Fruit fly (Drosophila melanogaster): ENCODE data around the gene Mrgn1.

Gene Mrgn1

dm6 chrX:13740062-13740461 lies 18.3 kb upstream of the Mrgn1 start (continued):
- TF ChIP-seq Ets96B (tag; optimal IDR thresholded peaks at IDR 0.05), result peak; percentile 80
- peak; percentile 66 for TF ChIP-seq fd59A (GFP tag; optimal IDR thresholded peaks at IDR 0.05)
- peak; percentile 71 for TF ChIP-seq CG3032 (tag; optimal IDR thresholded peaks at IDR 0.05)
- peak; percentile 83 for TF ChIP-seq CG32006 (GFP tag; optimal IDR thresholded peaks at IDR 0.05)
- peak; percentile 80 for TF ChIP-seq CG10631 (GFP tag; optimal IDR thresholded peaks at IDR 0.05)
- TF ChIP-seq pdm3 (GFP tag; optimal IDR thresholded peaks at IDR 0.05), result peak; percentile 87
- TF ChIP-seq CG3919 (GFP tag; optimal IDR thresholded peaks at IDR 0.05), result peak; percentile 87
- TF ChIP-seq CG7368 (GFP tag; optimal IDR thresholded peaks at IDR 0.05), result peak; percentile 89
- peak; percentile 68 for TF ChIP-seq Hr39 (GFP tag; optimal IDR thresholded peaks at IDR 0.05)
- TF ChIP-seq CG9139 (GFP tag; optimal IDR thresholded peaks at IDR 0.05), result peak; percentile 83
- peak; percentile 82 for TF ChIP-seq Eip75B (GFP tag; optimal IDR thresholded peaks at IDR 0.05)
- TF ChIP-seq CG6792 (GFP tag; optimal IDR thresholded peaks at IDR 0.05), result peak; percentile 77
- peak; percentile 63 for TF ChIP-seq CG11762 (GFP tag; optimal IDR thresholded peaks at IDR 0.05; ENCODE audit: insufficient read depth)
- peak; percentile 95 for TF ChIP-seq CG6808 (GFP tag; optimal IDR thresholded peaks at IDR 0.05)
- TF ChIP-seq CG6276 (GFP tag; optimal IDR thresholded peaks at IDR 0.05), result peak; percentile 85
- peak; percentile 77 for TF ChIP-seq dsx (GFP tag; optimal IDR thresholded peaks at IDR 0.05; ENCODE audit: poor library complexity, severe bottlenecking)
- TF ChIP-seq OdsH (GFP tag; optimal IDR thresholded peaks at IDR 0.05), result peak; percentile 85
- peak; percentile 66 for TF ChIP-seq CG34406 (GFP tag; optimal IDR thresholded peaks at IDR 0.05)
- TF ChIP-seq eg (GFP tag; IDR thresholded peaks at IDR 0.05), result peak; percentile 94
- peak; percentile 48 for TF ChIP-seq CG11902 (GFP tag; optimal IDR thresholded peaks at IDR 0.05)
- peak; percentile 68 for TF ChIP-seq Smox (GFP tag; optimal IDR thresholded peaks at IDR 0.05)
- peak; percentile 77 for TF ChIP-seq CG16779 (tag; optimal IDR thresholded peaks at IDR 0.05)
- peak; percentile 79 for TF ChIP-seq acj6 (GFP tag; optimal IDR thresholded peaks at IDR 0.05)
- TF ChIP-seq spab (GFP tag; optimal IDR thresholded peaks at IDR 0.05), result peak; percentile 83
- TF ChIP-seq Lpt (GFP tag; optimal IDR thresholded peaks at IDR 0.05), result peak; percentile 76
- peak; percentile 17 for TF ChIP-seq Blimp-1 (GFP tag; optimal IDR thresholded peaks at IDR 0.05)

dm6 chrX:13739411-13739888 lies 17.7 kb upstream of the Mrgn1 start, which contains the start of gene CG11151:
TSS of gene CG11151 (plus strand) at chrX:13739744.
- TF ChIP-seq Smox (GFP tag; optimal IDR thresholded peaks at IDR 0.05) (peak; percentile 98), CG1621 (tag; optimal IDR thresholded peaks at IDR 0.05) (peak; percentile 97), Eip78C (GFP tag) (peak; percentile 99), Lpt (GFP tag; optimal IDR thresholded peaks at IDR 0.05) (peak; percentile 96), CG9139 (GFP tag; optimal IDR thresholded peaks at IDR 0.05) (peak; percentile 93), CG10669 (GFP tag; optimal IDR thresholded peaks at IDR 0.05) (peak; percentile 97), CG6163 (GFP tag; IDR thresholded peaks at IDR 0.05) (peak; percentile 97), CG6854 (GFP tag; optimal IDR thresholded peaks at IDR 0.05) (peak; percentile 94), CG8319 (GFP tag; optimal IDR thresholded peaks at IDR 0.05) (peak; percentile 92), CG6276 (GFP tag; optimal IDR thresholded peaks at IDR 0.05) (peak; percentile 98), spab (GFP tag; optimal IDR thresholded peaks at IDR 0.05) (peak; percentile 91), acj6 (GFP tag; optimal IDR thresholded peaks at IDR 0.05) (peak; percentile 96), Ets21C (GFP tag; optimal IDR thresholded peaks at IDR 0.05) (peak; percentile 97), fd59A (GFP tag; optimal IDR thresholded peaks at IDR 0.05) (peak; percentile 94), ss (GFP tag; optimal IDR thresholded peaks at IDR 0.05) (peak; percentile 95 to 96), CG6808 (GFP tag; optimal IDR thresholded peaks at IDR 0.05) (peak; percentile 90), Ets96B (tag; optimal IDR thresholded peaks at IDR 0.05) (peak; percentile 97), achi (GFP tag; optimal IDR thresholded peaks at IDR 0.05) (peak; percentile 96), fd85E (GFP tag; optimal IDR thresholded peaks at IDR 0.05) (peak; percentile 89), CG11902 (GFP tag; optimal IDR thresholded peaks at IDR 0.05) (peak; percentile 91), CG31627 (GFP tag; optimal IDR thresholded peaks at IDR 0.05) (peak; percentile 97), Eip93F (GFP tag; optimal IDR thresholded peaks at IDR 0.05) (peak; percentile 94), Eip75B (GFP tag; optimal IDR thresholded peaks at IDR 0.05) (peak; percentile 97), OdsH (GFP tag; optimal IDR thresholded peaks at IDR 0.05) (peak; percentile 97), CG16779 (tag; optimal IDR thresholded peaks at IDR 0.05) (peak; percentile 94), CG15336 (GFP tag; IDR thresholded peaks at IDR 0.05) (peak; percentile 98), eg (GFP tag; IDR thresholded peaks at IDR 0.05) (peak; percentile 97), Hr38 (GFP tag; optimal IDR thresholded peaks at IDR 0.05) (peak; percentile 75), CG32006 (GFP tag; optimal IDR thresholded peaks at IDR 0.05) (peak; percentile 97), lz (GFP tag; optimal IDR thresholded peaks at IDR 0.05) (peak; percentile 97), CG11762 (GFP tag; optimal IDR thresholded peaks at IDR 0.05; ENCODE audit: insufficient read depth) (peak; percentile 96), cyc (GFP tag; optimal IDR thresholded peaks at IDR 0.05) (peak; percentile 95), esn (GFP tag; optimal IDR thresholded peaks at IDR 0.05) (peak; percentile 97), Blimp-1 (GFP tag; optimal IDR thresholded peaks at IDR 0.05) (peak; percentile 83), CG3032 (tag; optimal IDR thresholded peaks at IDR 0.05) (peak; percentile 93), Sox14 (GFP tag; optimal IDR thresholded peaks at IDR 0.05) (peak; percentile 98), salr (GFP tag; optimal IDR thresholded peaks at IDR 0.05) (peak; percentile 92 to 95), fkh (GFP tag; optimal IDR thresholded peaks at IDR 0.05) (peak; percentile 77), CG7368 (GFP tag; optimal IDR thresholded peaks at IDR 0.05) (peak; percentile 97)
